Fruit fly (Drosophila melanogaster): ENCODE results near the gene Spn27A.
A peak's percentile ranks its signal among the peaks of the same experiment; 100 is the strongest.

DNA sequence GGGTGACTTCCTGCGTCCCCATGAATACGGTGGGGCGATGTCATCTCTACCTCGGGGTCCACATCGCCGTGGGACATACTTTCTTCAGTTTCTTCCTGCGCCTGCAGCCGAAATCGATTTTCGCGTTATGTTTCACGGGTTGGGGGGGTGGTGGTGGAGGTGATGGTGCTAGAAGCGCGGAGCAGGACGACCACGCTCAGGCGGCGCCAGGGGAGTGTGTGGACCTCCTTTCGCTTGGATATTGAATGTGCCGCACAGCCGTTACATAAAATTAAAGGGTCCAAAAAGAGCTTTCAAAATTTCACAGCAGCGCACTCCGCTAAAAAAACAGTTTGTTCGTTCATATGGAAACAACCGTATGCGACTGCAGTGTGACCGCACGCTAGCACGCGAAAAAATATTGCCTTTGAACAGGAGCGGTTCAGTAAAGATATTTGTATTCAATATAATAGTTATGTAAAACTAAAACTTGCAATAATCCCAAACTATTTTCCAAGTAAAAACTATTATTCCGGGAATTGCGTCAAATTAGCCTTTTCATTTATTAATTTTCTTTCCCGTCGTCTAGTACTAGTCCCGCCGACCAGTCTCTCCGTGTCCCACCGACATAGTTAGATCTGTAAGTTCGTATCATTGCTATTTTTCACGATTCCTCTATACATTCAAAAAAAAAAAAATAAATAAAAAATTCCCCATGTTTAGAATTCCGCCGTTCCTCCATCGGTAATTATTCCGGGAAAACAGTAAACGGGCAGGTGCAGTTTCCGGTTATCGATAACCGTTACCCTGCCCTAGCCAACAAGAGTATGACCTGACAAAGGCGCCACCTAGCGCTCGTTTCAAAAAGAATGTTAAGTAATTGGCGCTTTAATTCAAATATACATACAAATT is 11.1 kb upstream of the Spn27A start, which contains the start of gene Nhe3:
- TF ChIP-seq CG10669 (GFP tag; optimal IDR thresholded peaks at IDR 0.05) (no peak), Sox15 (GFP tag; optimal IDR thresholded peaks at IDR 0.05) (peak; percentile 71), CG6808 (GFP tag; optimal IDR thresholded peaks at IDR 0.05) (no peak), CG8119 (GFP tag; IDR thresholded peaks at IDR 0.05) (no peak; the same call in 2 of the 3 replicates), CG6854 (GFP tag; optimal IDR thresholded peaks at IDR 0.05) (peak; percentile 9), CG16779 (tag; optimal IDR thresholded peaks at IDR 0.05) (no peak), achi (GFP tag; optimal IDR thresholded peaks at IDR 0.05) (no peak), Eip78C (GFP tag) (peak; percentile 94), CG11902 (GFP tag; optimal IDR thresholded peaks at IDR 0.05) (peak; percentile 94), CG3919 (GFP tag; optimal IDR thresholded peaks at IDR 0.05) (no peak), Met (GFP tag; optimal IDR thresholded peaks at IDR 0.05) (peak; percentile 27), CG7368 (GFP tag; optimal IDR thresholded peaks at IDR 0.05) (no peak), CG4318 (GFP tag; optimal IDR thresholded peaks at IDR 0.05) (no peak)
